Worm (Caenorhabditis elegans): ENCODE data around the gene sym-1.

Gene sym-1

ce11 chrX:14556403-14556802, 25.0 kb upstream of the sym-1 start (continued):
- TF ChIP-seq ztf-6 (GFP tag; IDR thresholded peaks at IDR 0.05): no peak
- TF ChIP-seq madf-6 (GFP tag; IDR thresholded peaks at IDR 0.05): no peak
- TF ChIP-seq Y79H2A.3 (GFP tag; conservative IDR thresholded peaks at IDR 0.05): no peak
- TF ChIP-seq unc-130 (GFP tag; optimal IDR thresholded peaks at IDR 0.05): no peak
- no peak for TF ChIP-seq ceh-40 (GFP tag; IDR thresholded peaks at IDR 0.05)
- no peak for TF ChIP-seq fkh-3 (tag; optimal IDR thresholded peaks at IDR 0.05)

ce11 chrX:14557352-14557935, 24.0 kb upstream of the sym-1 start:
- TF ChIP-seq mcd-1 (GFP tag; IDR thresholded peaks at IDR 0.05) (0 out of 2 replicates have a peak, but pooled peaks have one; percentile 9), ceh-100 (GFP tag; IDR thresholded peaks at IDR 0.05) (no peak), pbrm-1 (GFP tag; IDR thresholded peaks at IDR 0.05) (no peak), pha-4 (tag; optimal IDR thresholded peaks at IDR 0.05) (no peak), cebp-1 (GFP tag; IDR thresholded peaks at IDR 0.05) (peak; percentile 93), cebp-1 (tag; optimal IDR thresholded peaks at IDR 0.05) (peak; percentile 98), Y56A3A.18 (GFP tag; IDR thresholded peaks at IDR 0.05) (no peak), lag-1 (GFP tag; IDR thresholded peaks at IDR 0.05) (no peak), efl-1 (GFP tag; optimal IDR thresholded peaks at IDR 0.05) (no peak), K12H6.12 (tag; optimal IDR thresholded peaks at IDR 0.05) (peak; percentile 75), madf-8 (GFP tag; conservative IDR thresholded peaks at IDR 0.05) (no peak), snpc-1.3 (tag; optimal IDR thresholded peaks at IDR 0.05; ENCODE audit: insufficient read depth) (no peak), nhr-120 (GFP tag; IDR thresholded peaks at IDR 0.05) (no peak), lsl-1 (GFP tag; optimal IDR thresholded peaks at IDR 0.05) (no peak), ceh-27 (GFP tag; optimal IDR thresholded peaks at IDR 0.05) (peak; percentile 68), snpc-4 (GFP tag; optimal IDR thresholded peaks at IDR 0.05) (no peak), snpc-4 (tag; optimal IDR thresholded peaks at IDR 0.05) (peak in 1 of 4 experiments; percentile 20), zfh-2 (GFP tag; conservative IDR thresholded peaks at IDR 0.05) (peak; percentile 68; the same call in 1 of the 2 replicates), lin-40 (tag; optimal IDR thresholded peaks at IDR 0.05) (peak; percentile 33), F22D6.2 (tag; optimal IDR thresholded peaks at IDR 0.05) (no peak), ZK185.1 (tag; optimal IDR thresholded peaks at IDR 0.05; ENCODE audit: poor library complexity, severe bottlenecking) (peak; percentile 26), snpc-1.1 (tag; optimal IDR thresholded peaks at IDR 0.05; ENCODE audit: insufficient read depth) (no peak), dox-1 (GFP tag; IDR thresholded peaks at IDR 0.05) (0 out of 2 replicates have a peak, but pooled peaks have one; percentile 5), aptf-2 (GFP tag; conservative IDR thresholded peaks at IDR 0.05) (no peak), hmg-20 (GFP tag; IDR thresholded peaks at IDR 0.05) (no peak)

ce11 chrX:14557936-14558554, 23.4 kb upstream of the sym-1 start, which contains the start of gene nhr-3:
TSS of gene nhr-3 (plus strand) at chrX:14558504.
- TF ChIP-seq F49E8.2 (tag; optimal IDR thresholded peaks at IDR 0.05; ENCODE audit: insufficient read depth) (no peak), nhr-80 (tag; optimal IDR thresholded peaks at IDR 0.05) (peak; percentile 87), hmg-1.2 (GFP tag; IDR thresholded peaks at IDR 0.05) (0 out of 2 replicates have a peak, but pooled peaks have one; percentile 15), lin-40 (tag; optimal IDR thresholded peaks at IDR 0.05) (no peak), attf-6 (GFP tag; IDR thresholded peaks at IDR 0.05) (no peak), K12H6.12 (tag; optimal IDR thresholded peaks at IDR 0.05) (no peak), egl-18 (GFP tag; IDR thresholded peaks at IDR 0.05) (no peak), Y56A3A.18 (GFP tag; IDR thresholded peaks at IDR 0.05) (no peak), dpl-1 (GFP tag; optimal IDR thresholded peaks at IDR 0.05) (no peak), unc-62 (GFP tag; optimal IDR thresholded peaks at IDR 0.05) (peak; percentile 12), ceh-100 (GFP tag; IDR thresholded peaks at IDR 0.05) (no peak), cebp-1 (GFP tag; IDR thresholded peaks at IDR 0.05) (peak; percentile 66; the same call in 1 of the 2 replicates), cebp-1 (tag; optimal IDR thresholded peaks at IDR 0.05) (peak; percentile 85), nhr-179 (tag; optimal IDR thresholded peaks at IDR 0.05) (no peak)

Data from whole organism, young adult.